Fruit fly (Drosophila melanogaster): ENCODE measurements around the gene CG43394.

dm6 chr2L:8146994-8147661, 1.6 kb downstream of the CG43394 start, which contains the start of gene CG31606:
- TF ChIP-seq Hr78 (GFP tag; optimal IDR thresholded peaks at IDR 0.05): no peak
- TF ChIP-seq h (GFP tag; optimal IDR thresholded peaks at IDR 0.05): no peak
- TF ChIP-seq CrebA (GFP tag; optimal IDR thresholded peaks at IDR 0.05; ENCODE audit: borderline replicate concordance): no peak
- TF ChIP-seq Mio (GFP tag; optimal IDR thresholded peaks at IDR 0.05): no peak
- no peak for TF ChIP-seq jim (GFP tag; optimal IDR thresholded peaks at IDR 0.05)
- TF ChIP-seq Abd-B (GFP tag; optimal IDR thresholded peaks at IDR 0.05): no peak
- no peak for TF ChIP-seq pan (optimal IDR thresholded peaks at IDR 0.05)

All from whole organism, wandering third instar larva.